Worm (Caenorhabditis elegans): ENCODE data around the gene Y57A10C.9.

- TF ChIP-seq madf-5 (GFP tag; IDR thresholded peaks at IDR 0.05) (no peak), R02D3.7 (tag; optimal IDR thresholded peaks at IDR 0.05) (no peak), tra-1 (GFP tag; IDR thresholded peaks at IDR 0.05) (no peak), nhr-28 (tag; optimal IDR thresholded peaks at IDR 0.05) (no peak), ces-1 (GFP tag; optimal IDR thresholded peaks at IDR 0.05) (no peak), ZK337.2 (GFP tag; IDR thresholded peaks at IDR 0.05) (no peak), Y48G9A.11 (GFP tag; IDR thresholded peaks at IDR 0.05) (no peak), T26A8.4 (GFP tag; IDR thresholded peaks at IDR 0.05) (no peak), dve-1 (tag; optimal IDR thresholded peaks at IDR 0.05; ENCODE audit: insufficient read depth) (no peak), ctbp-1 (GFP tag; IDR thresholded peaks at IDR 0.05) (no peak), lin-13 (GFP tag; optimal IDR thresholded peaks at IDR 0.05) (no peak), unc-62 (GFP tag; optimal IDR thresholded peaks at IDR 0.05 in 1 of 2) (no peak), unc-62 (tag; optimal IDR thresholded peaks at IDR 0.05) (no peak)
Measured at ce11 chrII:12456633-12457032, 18.3 kb upstream of the Y57A10C.9 start, which contains the start of gene sre-32.
